Fruit fly (Drosophila melanogaster): ENCODE results near the gene Dpm1.
A peak's percentile ranks its signal among the peaks of the same experiment; 100 is the strongest.

Dpm1 gene

DNA sequence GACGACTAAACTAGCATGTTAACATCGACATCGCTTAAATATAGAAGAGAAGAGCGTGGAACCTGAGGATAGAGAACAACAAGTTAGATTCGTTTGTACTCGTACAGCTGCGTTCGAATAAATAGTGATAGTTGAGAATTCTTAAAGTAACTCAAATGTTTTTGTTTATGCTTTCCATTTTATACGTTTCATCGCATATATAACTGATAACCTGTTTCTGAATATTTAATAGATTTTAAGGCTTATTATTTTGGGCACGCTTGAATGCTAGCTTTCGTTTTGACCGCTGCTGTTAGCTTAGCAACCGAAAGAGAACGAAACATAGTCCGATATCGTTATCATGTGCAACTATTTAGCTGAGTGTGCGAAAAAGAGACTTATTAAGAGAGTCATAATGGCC is 2.1 kb upstream of the Dpm1 start (continued):
- TF ChIP-seq lz (GFP tag; optimal IDR thresholded peaks at IDR 0.05), result peak; percentile 77
- peak; percentile 99 for TF ChIP-seq Gug (GFP tag; IDR thresholded peaks at IDR 0.05)
- peak; percentile 74 for TF ChIP-seq Sox15 (GFP tag; optimal IDR thresholded peaks at IDR 0.05)
- TF ChIP-seq CG6854 (GFP tag; optimal IDR thresholded peaks at IDR 0.05), result no peak
- no peak for TF ChIP-seq Blimp-1 (GFP tag; optimal IDR thresholded peaks at IDR 0.05)
- peak; percentile 83 for TF ChIP-seq vri (GFP tag; optimal IDR thresholded peaks at IDR 0.05)
- TF ChIP-seq Lpt (GFP tag; optimal IDR thresholded peaks at IDR 0.05), result peak; percentile 96
- TF ChIP-seq Hr39 (GFP tag; optimal IDR thresholded peaks at IDR 0.05), result peak; percentile 69
- TF ChIP-seq OdsH (GFP tag; optimal IDR thresholded peaks at IDR 0.05), result peak; percentile 97
- peak; percentile 99 for TF ChIP-seq CG8119 (GFP tag; IDR thresholded peaks at IDR 0.05)
- TF ChIP-seq CG11294 (GFP tag; IDR thresholded peaks at IDR 0.05), result peak; percentile 99
- TF ChIP-seq CG11902 (GFP tag; optimal IDR thresholded peaks at IDR 0.05), result peak; percentile 61
- TF ChIP-seq Sox14 (GFP tag; optimal IDR thresholded peaks at IDR 0.05), result peak; percentile 95
- peak; percentile 76 for TF ChIP-seq fkh (GFP tag; optimal IDR thresholded peaks at IDR 0.05)
- peak; percentile 67 for TF ChIP-seq fd85E (GFP tag; optimal IDR thresholded peaks at IDR 0.05)
- peak; percentile 53 for TF ChIP-seq Smox (GFP tag; optimal IDR thresholded peaks at IDR 0.05)
- peak; percentile 99 for TF ChIP-seq CG32006 (GFP tag; optimal IDR thresholded peaks at IDR 0.05)
- no peak for TF ChIP-seq svp (GFP tag)
- peak; percentile 71 for TF ChIP-seq topi (GFP tag; optimal IDR thresholded peaks at IDR 0.05)
- TF ChIP-seq Ets96B (tag; optimal IDR thresholded peaks at IDR 0.05), result peak; percentile 98
- peak; percentile 61 for TF ChIP-seq Eip93F (GFP tag; optimal IDR thresholded peaks at IDR 0.05)
- TF ChIP-seq CG6808 (GFP tag; optimal IDR thresholded peaks at IDR 0.05), result peak; percentile 92
- peak; percentile 74 for TF ChIP-seq esn (GFP tag; optimal IDR thresholded peaks at IDR 0.05)
- peak; percentile 95 for TF ChIP-seq CG4318 (GFP tag; optimal IDR thresholded peaks at IDR 0.05)
- peak; percentile 93 for TF ChIP-seq CG1621 (tag; optimal IDR thresholded peaks at IDR 0.05)
- peak; percentile 85 for TF ChIP-seq CG8319 (GFP tag; optimal IDR thresholded peaks at IDR 0.05)
- TF ChIP-seq CG16779 (tag; optimal IDR thresholded peaks at IDR 0.05), result peak; percentile 97
- TF ChIP-seq CG8632 (GFP tag; optimal IDR thresholded peaks at IDR 0.05), result peak; percentile 90
- TF ChIP-seq Met (GFP tag; optimal IDR thresholded peaks at IDR 0.05), result peak; percentile 66
- peak; percentile 99 for TF ChIP-seq CG6163 (GFP tag; IDR thresholded peaks at IDR 0.05)
- TF ChIP-seq Ets21C (GFP tag; optimal IDR thresholded peaks at IDR 0.05), result peak; percentile 27
- peak; percentile 86 for TF ChIP-seq CG34406 (GFP tag; optimal IDR thresholded peaks at IDR 0.05)
- peak; percentile 96 for TF ChIP-seq fd59A (GFP tag; optimal IDR thresholded peaks at IDR 0.05)
- TF ChIP-seq Hr4 (GFP tag; optimal IDR thresholded peaks at IDR 0.05), result peak; percentile 99

DNA sequence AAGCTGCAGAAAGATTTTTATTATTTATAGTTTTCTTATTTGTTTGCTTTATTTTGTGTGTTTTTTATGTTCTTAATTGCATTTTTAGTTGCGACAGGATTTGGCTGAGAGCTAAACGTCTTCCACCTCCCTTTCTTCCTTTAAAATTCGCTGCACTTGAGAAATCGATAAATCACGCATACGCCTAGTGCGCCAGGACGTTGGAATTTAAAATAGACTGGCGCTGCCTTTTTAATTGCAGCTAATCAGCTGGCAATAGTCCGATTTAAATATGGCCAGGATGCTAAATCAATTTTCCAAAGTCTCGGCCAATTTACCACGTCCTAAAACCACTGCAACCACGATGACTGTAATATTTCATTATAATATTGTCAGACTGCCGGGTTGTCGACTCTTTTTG is 676 bp upstream of the Dpm1 start:
- peak; percentile 38 for TF ChIP-seq Eip78C (GFP tag)
- TF ChIP-seq Gug (GFP tag; IDR thresholded peaks at IDR 0.05), result no peak
- TF ChIP-seq Eip93F (GFP tag; optimal IDR thresholded peaks at IDR 0.05), result no peak

DNA sequence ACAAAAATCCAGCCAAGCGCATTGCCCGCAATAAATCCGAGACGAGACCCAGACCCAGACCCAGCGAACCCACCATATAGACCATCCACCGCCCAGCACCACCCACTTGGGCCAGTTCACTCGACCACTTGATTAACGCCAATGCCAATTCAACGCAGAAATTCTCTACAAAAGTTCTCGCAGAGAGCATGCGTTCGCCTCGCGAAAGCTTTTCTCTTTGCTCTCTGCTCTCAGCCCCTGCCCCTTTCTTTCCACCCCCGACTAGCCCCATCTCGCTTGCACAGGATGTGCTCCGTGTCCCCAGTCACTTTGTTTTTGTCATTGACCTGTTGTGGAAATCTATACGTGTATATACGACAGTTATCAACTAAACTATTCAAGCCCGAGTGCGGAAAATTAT is 6.6 kb downstream of the Dpm1 start:
- TF ChIP-seq OdsH (GFP tag; optimal IDR thresholded peaks at IDR 0.05) (no peak), fd85E (GFP tag; optimal IDR thresholded peaks at IDR 0.05) (no peak), acj6 (GFP tag; optimal IDR thresholded peaks at IDR 0.05) (no peak), CG11762 (GFP tag; optimal IDR thresholded peaks at IDR 0.05; ENCODE audit: insufficient read depth) (no peak), eg (GFP tag; IDR thresholded peaks at IDR 0.05) (0 out of 3 replicates have a peak, but pooled peaks have one; percentile 15), Sox14 (GFP tag; optimal IDR thresholded peaks at IDR 0.05) (no peak), CG3919 (GFP tag; optimal IDR thresholded peaks at IDR 0.05) (no peak)

Data from whole organism, prepupa.